Fruit fly (Drosophila melanogaster): ENCODE results near the gene GILT1.

Gene GILT1

dm6 chr3R:13446489-13446888, 44.8 kb upstream of the GILT1 start (continued):
- TF ChIP-seq peb (GFP tag; IDR thresholded peaks at IDR 0.05) (no peak), dmrt99B (tag; optimal IDR thresholded peaks at IDR 0.05) (peak; percentile 63), CG9609 (GFP tag; optimal IDR thresholded peaks at IDR 0.05) (no peak), lilli (GFP tag; optimal IDR thresholded peaks at IDR 0.05) (peak; percentile 56), CG31388 (GFP tag; optimal IDR thresholded peaks at IDR 0.05) (no peak), cwo (GFP tag; optimal IDR thresholded peaks at IDR 0.05) (peak; percentile 2), so (GFP tag; IDR thresholded peaks at IDR 0.05) (no peak), Side (GFP tag; optimal IDR thresholded peaks at IDR 0.05) (no peak), dm (GFP tag; optimal IDR thresholded peaks at IDR 0.05) (no peak), CG15011 (GFP tag; optimal IDR thresholded peaks at IDR 0.05) (no peak), CG32767 (GFP tag; IDR thresholded peaks at IDR 0.05) (no peak), Hsf (GFP tag; optimal IDR thresholded peaks at IDR 0.05) (peak; percentile 52), Mes4 (GFP tag; optimal IDR thresholded peaks at IDR 0.05) (no peak), CG2875 (GFP tag; optimal IDR thresholded peaks at IDR 0.05) (no peak), ATbp (GFP tag; optimal IDR thresholded peaks at IDR 0.05) (no peak), Fer3 (tag; optimal IDR thresholded peaks at IDR 0.05) (peak; percentile 42), sr (GFP tag; IDR thresholded peaks at IDR 0.05) (no peak), C15 (GFP tag; IDR thresholded peaks at IDR 0.05) (no peak), repo (GFP tag; optimal IDR thresholded peaks at IDR 0.05) (no peak), zen2 (GFP tag; IDR thresholded peaks at IDR 0.05; ENCODE audit: partially characterized antibody) (no peak), CG1832 (GFP tag; optimal IDR thresholded peaks at IDR 0.05) (no peak), CG13287 (GFP tag; IDR thresholded peaks at IDR 0.05; ENCODE audit: partially characterized antibody) (no peak), CG11093 (GFP tag; IDR thresholded peaks at IDR 0.05) (no peak), CG6689 (GFP tag; IDR thresholded peaks at IDR 0.05) (no peak; the same call in 1 of the 2 replicates), sima (GFP tag; optimal IDR thresholded peaks at IDR 0.05) (peak; percentile 3), PHDP (tag; optimal IDR thresholded peaks at IDR 0.05) (peak; percentile 69), CG14710 (tag; optimal IDR thresholded peaks at IDR 0.05) (peak; percentile 42), Nf-YB (GFP tag; optimal IDR thresholded peaks at IDR 0.05) (peak; percentile 43), jumu (GFP tag; optimal IDR thresholded peaks at IDR 0.05) (peak; percentile 8), Dfd (GFP tag; optimal IDR thresholded peaks at IDR 0.05) (no peak), ab (GFP tag; optimal IDR thresholded peaks at IDR 0.05) (no peak), aop (GFP tag; IDR thresholded peaks at IDR 0.05) (no peak), Sox100B (GFP tag; optimal IDR thresholded peaks at IDR 0.05) (peak; percentile 34), gfzf (GFP tag; optimal IDR thresholded peaks at IDR 0.05) (no peak), bab2 (GFP tag; optimal IDR thresholded peaks at IDR 0.05) (peak; percentile 6), CG15696 (tag; optimal IDR thresholded peaks at IDR 0.05) (no peak), E2f1 (GFP tag; IDR thresholded peaks at IDR 0.05) (0 out of 2 replicates have a peak, but pooled peaks have one; percentile 13), B-H1 (GFP tag; IDR thresholded peaks at IDR 0.05) (no peak), CG14667 (GFP tag; IDR thresholded peaks at IDR 0.05) (no peak), CG12236 (GFP tag; optimal IDR thresholded peaks at IDR 0.05) (no peak), dan (GFP tag; IDR thresholded peaks at IDR 0.05) (no peak), Blimp-1 (GFP tag; optimal IDR thresholded peaks at IDR 0.05) (peak; percentile 60), tin (GFP tag; optimal IDR thresholded peaks at IDR 0.05) (no peak), bigmax (GFP tag; optimal IDR thresholded peaks at IDR 0.05) (no peak), HHEX (GFP tag; optimal IDR thresholded peaks at IDR 0.05) (no peak), Aef1 (GFP tag; IDR thresholded peaks at IDR 0.05) (no peak), CG7745 (tag; optimal IDR thresholded peaks at IDR 0.05) (no peak), HmgZ (tag; optimal IDR thresholded peaks at IDR 0.05) (peak; percentile 10), Lpt (GFP tag; optimal IDR thresholded peaks at IDR 0.05) (no peak), dpn (GFP tag; optimal IDR thresholded peaks at IDR 0.05) (peak; percentile 26 to 27), CG33557 (GFP tag; optimal IDR thresholded peaks at IDR 0.05) (no peak), Antp (GFP tag; optimal IDR thresholded peaks at IDR 0.05) (no peak)
